Fruit fly (Drosophila melanogaster) whole organism, embryonic: ENCODE results near the gene CG44477.

Experiments used
- CG2712 ChIP-seq: fragments of 200-800 bp; optimal IDR thresholded peaks from 3 replicates; lab custom pipeline; 2019; ENCODE audit warnings: missing biosample characterization, mild to moderate bottlenecking, missing genetic modification characterization, moderate library complexity
- CG7963 ChIP-seq: fragments of 200-800 bp; sonication (Bioruptor generic); IDR thresholded peaks from 3 replicates; pipeline ENCODE4 v1.3.6; 2022; ENCODE audit warnings: missing biosample characterization, missing genetic modification characterization; ENCODE audit not compliant: partially characterized antibody
- exex ChIP-seq: fragments of 200-800 bp; sonication (Bioruptor generic); optimal IDR thresholded peaks from 4 replicates; lab custom pipeline; 2018; ENCODE audit warnings: missing biosample characterization, mild to moderate bottlenecking, missing genetic modification characterization, moderate library complexity
- sisA ChIP-seq: fragments of 200-800 bp; sonication (Bioruptor generic); IDR thresholded peaks from 2 replicates; pipeline ENCODE4 v1.3.6; 2022; ENCODE audit warnings: missing biosample characterization, missing genetic modification characterization

DNA sequence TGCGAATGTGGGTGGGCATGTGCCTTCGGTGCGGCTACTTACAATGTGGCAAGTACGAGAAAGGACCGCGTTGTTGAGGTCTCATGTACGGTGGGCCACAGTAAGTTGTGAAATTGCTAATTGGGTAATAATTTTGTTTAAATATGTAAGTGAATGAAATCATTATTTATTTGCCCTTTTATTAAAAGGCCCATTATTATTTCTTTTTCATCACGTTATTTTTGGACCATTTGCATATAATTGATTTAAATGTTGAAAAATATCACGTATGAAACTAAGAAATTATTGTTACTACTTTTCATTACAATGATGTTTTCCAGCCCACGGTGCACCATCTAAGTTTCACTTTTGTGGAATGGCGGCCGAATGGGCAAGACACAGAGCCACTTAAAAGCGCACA lies 34.8 kb upstream of the CG44477 start:
- TF ChIP-seq exex (tag; lab: Kevin White, UChicago) (no peak), CG2712 (tag; lab: Kevin White, UChicago) (no peak), sisA (no peak), CG7963 (GFP tag; lab: Robert Waterston, UW) (no peak)
